Fruit fly (Drosophila melanogaster) whole organism, pupa: ENCODE results near the gene CG7320.

Experiments used
- CG12605 ChIP-seq: fragments of 200-800 bp; sonication (Bioruptor generic); IDR thresholded peaks from 2 replicates; pipeline ENCODE4 v1.3.6; 2022; ENCODE audit warnings: missing biosample characterization, missing genetic modification characterization
- CG13204 ChIP-seq: fragments of 200-800 bp; sonication (Bioruptor generic); optimal IDR thresholded peaks from 2 replicates; lab custom pipeline; 2018; ENCODE audit warnings: missing biosample characterization, mild to moderate bottlenecking, missing genetic modification characterization, moderate library complexity
- CG8301 ChIP-seq: fragments of 200-800 bp; sonication (Bioruptor generic); optimal IDR thresholded peaks from 2 replicates; lab custom pipeline; 2018; ENCODE audit warnings: missing biosample characterization, mild to moderate bottlenecking, missing genetic modification characterization
- D1 ChIP-seq: fragments of 200-800 bp; sonication (Bioruptor generic); optimal IDR thresholded peaks from 2 replicates; lab custom pipeline; 2018; ENCODE audit warnings: missing biosample characterization, mild to moderate bottlenecking, missing genetic modification characterization, moderate library complexity
- Ets98B ChIP-seq: fragments of 200-800 bp; sonication (Bioruptor generic); IDR thresholded peaks from 2 replicates; pipeline ENCODE4 v1.3.6; 2022; ENCODE audit warnings: missing biosample characterization, missing genetic modification characterization
- fd96Ca ChIP-seq: fragments of 200-800 bp; sonication (Bioruptor generic); IDR thresholded peaks from 3 replicates; pipeline ENCODE4 v1.3.6; 2022; ENCODE audit warnings: missing biosample characterization, missing genetic modification characterization
- gl ChIP-seq: fragments of 200-800 bp; sonication (Bioruptor generic); optimal IDR thresholded peaks from 2 replicates; lab custom pipeline; 2018; ENCODE audit warnings: missing biosample characterization, mild to moderate bottlenecking, missing genetic modification characterization

- TF ChIP-seq CG8301 (tag; lab: Kevin White, UChicago) (no peak), D1 (tag; lab: Kevin White, UChicago) (no peak), fd96Ca (GFP tag; lab: Robert Waterston, UW) (no peak), Ets98B (GFP tag; lab: Robert Waterston, UW) (no peak), CG13204 (GFP tag; lab: Kevin White, UChicago) (no peak), gl (tag; lab: Kevin White, UChicago) (no peak), CG12605 (GFP tag; lab: Robert Waterston, UW) (no peak)
Observed at dm6 chr3L:18198749-18199148, 2.5 kb upstream of the CG7320 start.
